Worm (Caenorhabditis elegans): ENCODE results near the gene C49C3.9.

C49C3.9 gene

ce11 chrIV:17328834-17329233 is 13.3 kb downstream of the C49C3.9 start, which contains the start of gene ceh-88:
TSS of gene ceh-88 (plus strand) at chrIV:17329188.
- TF ChIP-seq hmg-1.1 (GFP tag; IDR thresholded peaks at IDR 0.05): peak; percentile 41; the same call in 1 of the 2 replicates
- peak; percentile 15 for TF ChIP-seq dve-1 (tag; optimal IDR thresholded peaks at IDR 0.05; ENCODE audit: insufficient read depth)
- no peak for TF ChIP-seq daf-16 (GFP tag; optimal IDR thresholded peaks at IDR 0.05)
- TF ChIP-seq daf-16 (tag; optimal IDR thresholded peaks at IDR 0.05): peak; percentile 3
- TF ChIP-seq mes-2 (tag; optimal IDR thresholded peaks at IDR 0.05; ENCODE audit: poor library complexity, severe bottlenecking): peak; percentile 29
- no peak for TF ChIP-seq Y75B8A.6 (GFP tag; IDR thresholded peaks at IDR 0.05)

DNA sequence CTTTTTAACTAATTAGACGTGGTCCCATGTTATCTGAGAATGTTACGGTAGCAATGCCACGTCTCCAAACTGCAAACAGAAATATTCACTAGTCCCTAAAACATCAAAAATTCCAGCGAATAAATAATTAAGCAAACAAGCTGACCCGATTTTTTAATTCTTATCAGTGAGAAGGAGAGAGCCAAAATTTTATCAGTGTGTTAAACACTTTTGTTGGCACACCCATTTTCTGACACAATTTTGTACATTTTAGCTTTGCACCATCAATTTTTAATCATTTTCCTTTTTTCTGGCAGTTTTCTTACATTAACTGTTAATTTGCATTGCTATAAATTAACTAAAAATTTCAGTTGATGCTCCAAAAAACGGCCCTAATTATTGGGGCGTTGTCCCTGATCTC is 21.7 kb downstream of the C49C3.9 start, which contains the start of gene C49C3.4:
C49C3.4 (plus strand) TSS at position 351 of the 400 bp plus-strand sequence.
- TF ChIP-seq nhr-25 (tag; optimal IDR thresholded peaks at IDR 0.05; ENCODE audit: borderline replicate concordance, insufficient read depth): no peak
- no peak for TF ChIP-seq aly-2 (tag; optimal IDR thresholded peaks at IDR 0.05)
- TF ChIP-seq zip-2 (tag; optimal IDR thresholded peaks at IDR 0.05): no peak
- no peak for TF ChIP-seq lin-13 (GFP tag; optimal IDR thresholded peaks at IDR 0.05)
- TF ChIP-seq duxl-1 (tag; optimal IDR thresholded peaks at IDR 0.05; ENCODE audit: poor library complexity): no peak
- TF ChIP-seq lsy-2 (tag; optimal IDR thresholded peaks at IDR 0.05): no peak
- no peak for TF ChIP-seq snpc-1.2 (GFP tag; IDR thresholded peaks at IDR 0.05)
- TF ChIP-seq ces-1 (GFP tag; optimal IDR thresholded peaks at IDR 0.05): no peak
- TF ChIP-seq cey-2 (tag; optimal IDR thresholded peaks at IDR 0.05; ENCODE audit: borderline replicate concordance, insufficient read depth): no peak
- TF ChIP-seq madf-5 (GFP tag; IDR thresholded peaks at IDR 0.05): no peak
- peak; percentile 96 for TF ChIP-seq pqm-1 (tag; optimal IDR thresholded peaks at IDR 0.05)
- TF ChIP-seq lin-15B (tag; optimal IDR thresholded peaks at IDR 0.05): no peak
- TF ChIP-seq daf-16 (GFP tag; optimal IDR thresholded peaks at IDR 0.05): no peak
- peak; percentile 35 for TF ChIP-seq daf-16 (tag; optimal IDR thresholded peaks at IDR 0.05)
- no peak for TF ChIP-seq tra-1 (GFP tag; IDR thresholded peaks at IDR 0.05)
- no peak for TF ChIP-seq egl-43 (GFP tag; IDR thresholded peaks at IDR 0.05)
- peak; percentile 28; the same call in 1 of the 2 replicates for TF ChIP-seq dmd-6 (GFP tag; IDR thresholded peaks at IDR 0.05)
- TF ChIP-seq ZK337.2 (GFP tag; IDR thresholded peaks at IDR 0.05): no peak
- no peak for TF ChIP-seq mxl-3 (GFP tag; optimal IDR thresholded peaks at IDR 0.05)
- TF ChIP-seq Y105C5A.15 (GFP tag; IDR thresholded peaks at IDR 0.05): no peak
- TF ChIP-seq arid-1 (GFP tag; conservative IDR thresholded peaks at IDR 0.05): no peak
- no peak for TF ChIP-seq unc-62 (GFP tag; optimal IDR thresholded peaks at IDR 0.05 in 1 of 2)
- TF ChIP-seq unc-62 (tag; optimal IDR thresholded peaks at IDR 0.05): no peak
- TF ChIP-seq dpl-1 (GFP tag; optimal IDR thresholded peaks at IDR 0.05): no peak
- peak; percentile 7 for TF ChIP-seq hlh-11 (tag; optimal IDR thresholded peaks at IDR 0.05)
- no peak for TF ChIP-seq nhr-6 (tag; optimal IDR thresholded peaks at IDR 0.05)
- TF ChIP-seq set-16 (GFP tag; IDR thresholded peaks at IDR 0.05): no peak
- no peak for TF ChIP-seq T26A8.4 (GFP tag; IDR thresholded peaks at IDR 0.05)
- TF ChIP-seq nhr-28 (tag; optimal IDR thresholded peaks at IDR 0.05): peak; percentile 79
- no peak for TF ChIP-seq lin-29 (GFP tag; IDR thresholded peaks at IDR 0.05)
- TF ChIP-seq ama-1 (optimal IDR thresholded peaks at IDR 0.05): no peak

ce11 chrIV:17316398-17316797 is 25.7 kb downstream of the C49C3.9 start, which contains the start of gene C49C3.20:
TSS of gene C49C3.20 (minus strand) at chrIV:17316498.
- TF ChIP-seq aha-1 (tag) (peak; percentile 60), lir-3 (tag; optimal IDR thresholded peaks at IDR 0.05) (no peak), tra-1 (GFP tag; IDR thresholded peaks at IDR 0.05) (no peak)

DNA sequence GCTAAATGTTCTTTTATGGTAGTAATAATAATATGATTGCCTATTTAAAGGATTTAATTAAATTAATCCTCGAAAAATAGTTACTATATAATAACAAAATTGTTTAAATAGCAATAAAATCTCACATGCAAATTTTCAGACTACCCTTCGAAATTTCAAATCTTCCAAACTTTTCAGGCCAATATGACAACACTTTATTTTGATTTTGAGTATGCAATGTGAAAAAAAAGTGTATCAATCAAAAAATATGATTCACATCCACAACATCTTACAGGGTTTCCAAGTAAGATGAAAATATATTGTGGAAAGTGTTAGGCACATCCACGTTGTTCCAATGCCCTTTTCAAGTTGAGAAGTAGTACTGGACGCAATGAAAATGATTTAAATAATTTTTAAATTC is 30.3 kb downstream of the C49C3.9 start, which contains the start of gene snf-9:
snf-9 (plus strand) TSS at position 301 of the 400 bp plus-strand sequence.
- TF ChIP-seq pqm-1 (tag; optimal IDR thresholded peaks at IDR 0.05): no peak
- TF ChIP-seq unc-62 (GFP tag; optimal IDR thresholded peaks at IDR 0.05 in 1 of 2): peak in 1 of 2 experiments; percentile 15
- TF ChIP-seq unc-62 (tag; optimal IDR thresholded peaks at IDR 0.05): no peak
